Fruit fly (Drosophila melanogaster) whole organism, embryonic: ENCODE measurements around the gene CG31867.

Experiments
- Asciz ChIP-seq: fragments of 200-800 bp; sonication (Bioruptor generic); optimal IDR thresholded peaks from 2 replicates; lab custom pipeline; 2017; ENCODE audit warnings: missing biosample characterization, mild to moderate bottlenecking, missing genetic modification characterization, missing genetic modification reagents
- Atf3 ChIP-seq: fragments of 200-800 bp; sonication (Bioruptor generic); optimal IDR thresholded peaks from 3 replicates; lab custom pipeline; 2016; ENCODE audit warnings: missing biosample characterization, missing genetic modification characterization
- BtbVII ChIP-seq: fragments of 200-800 bp; sonication (Bioruptor generic); optimal IDR thresholded peaks from 3 replicates; lab custom pipeline; 2017; ENCODE audit warnings: missing biosample characterization, mild to moderate bottlenecking, missing genetic modification characterization
- C15 ChIP-seq: fragments of 200-800 bp; sonication (Bioruptor generic); IDR thresholded peaks from 3 replicates; pipeline ENCODE4 v1.3.6; 2022; ENCODE audit warnings: missing biosample characterization, missing genetic modification characterization
- CG10366 ChIP-seq: fragments of 200-800 bp; sonication (Bioruptor generic); IDR thresholded peaks from 2 replicates; pipeline ENCODE4 v1.3.6; 2022; ENCODE audit warnings: missing biosample characterization, missing genetic modification characterization
- CG11093 ChIP-seq: fragments of 200-800 bp; sonication (Bioruptor generic); IDR thresholded peaks from 3 replicates; pipeline ENCODE4 v1.3.6; 2022; ENCODE audit warnings: missing biosample characterization, missing genetic modification characterization
- CG12155 ChIP-seq: fragments of 200-800 bp; sonication (Bioruptor generic); optimal IDR thresholded peaks from 3 replicates; lab custom pipeline; 2016; ENCODE audit warnings: missing biosample characterization, missing genetic modification characterization
- CG13296 ChIP-seq: fragments of 200-800 bp; sonication (Bioruptor generic); optimal IDR thresholded peaks from 3 replicates; lab custom pipeline; 2018; ENCODE audit warnings: missing biosample characterization, mild to moderate bottlenecking, missing genetic modification characterization
- CG13424 ChIP-seq: fragments of 200-800 bp; sonication (Bioruptor generic); optimal IDR thresholded peaks from 2 replicates; lab custom pipeline; 2019; ENCODE audit warnings: missing biosample characterization, mild to moderate bottlenecking, missing genetic modification characterization, moderate library complexity
- CG14014 ChIP-seq: fragments of 200-800 bp; sonication (Bioruptor generic); IDR thresholded peaks from 2 replicates; pipeline ENCODE4 v1.3.6; 2022; ENCODE audit warnings: missing biosample characterization, missing genetic modification characterization
- CG14050 ChIP-seq: fragments of 200-800 bp; sonication (Bioruptor generic); IDR thresholded peaks from 3 replicates; pipeline ENCODE4 v1.3.6; 2022; ENCODE audit warnings: missing biosample characterization, missing genetic modification characterization
- CG17328 ChIP-seq: fragments of 200-800 bp; sonication (Bioruptor generic); IDR thresholded peaks from 2 replicates; pipeline ENCODE4 v1.3.6; 2022; ENCODE audit warnings: missing biosample characterization, missing genetic modification characterization
- CG17568 ChIP-seq: fragments of 200-800 bp; sonication (Bioruptor generic); optimal IDR thresholded peaks from 2 replicates; lab custom pipeline; 2018; ENCODE audit warnings: missing biosample characterization, mild to moderate bottlenecking, missing genetic modification characterization, moderate library complexity
- CG2120 ChIP-seq: fragments of 200-800 bp; sonication (Bioruptor generic); optimal IDR thresholded peaks from 3 replicates; lab custom pipeline; 2016; ENCODE audit warnings: missing biosample characterization, missing genetic modification characterization
- CG2889 ChIP-seq: fragments of 200-800 bp; sonication (Bioruptor generic); IDR thresholded peaks from 3 replicates; pipeline ENCODE4 v1.3.6; 2022; ENCODE audit warnings: missing biosample characterization, missing genetic modification characterization
- CG31388 ChIP-seq: fragments of 200-800 bp; sonication (Bioruptor generic); optimal IDR thresholded peaks from 2 replicates; lab custom pipeline; 2016; ENCODE audit warnings: missing biosample characterization, missing genetic modification characterization
- CG4282 ChIP-seq: fragments of 200-800 bp; sonication (Bioruptor generic); optimal IDR thresholded peaks from 2 replicates; lab custom pipeline; 2016; ENCODE audit warnings: missing biosample characterization, missing genetic modification characterization
- CG6765 ChIP-seq: fragments of 200-800 bp; sonication (Bioruptor generic); optimal IDR thresholded peaks from 3 replicates; lab custom pipeline; 2017; ENCODE audit warnings: missing biosample characterization, mild to moderate bottlenecking, missing genetic modification characterization
- CG7372 ChIP-seq: fragments of 200-800 bp; sonication (Bioruptor generic); IDR thresholded peaks from 2 replicates; pipeline ENCODE4 v1.3.6; 2022; ENCODE audit warnings: missing biosample characterization, missing genetic modification characterization
- CG7987 ChIP-seq: fragments of 200-800 bp; sonication (Bioruptor generic); optimal IDR thresholded peaks from 2 replicates; lab custom pipeline; 2018; ENCODE audit warnings: missing biosample characterization, mild to moderate bottlenecking, missing genetic modification characterization, moderate library complexity
- CG8924 ChIP-seq: fragments of 200-800 bp; optimal IDR thresholded peaks from 3 replicates; lab custom pipeline; 2019; ENCODE audit warnings: missing biosample characterization, mild to moderate bottlenecking, missing genetic modification characterization, moderate library complexity
- CG8944 ChIP-seq: fragments of 200-800 bp; sonication (Bioruptor generic); optimal IDR thresholded peaks from 3 replicates; lab custom pipeline; 2016; ENCODE audit warnings: missing biosample characterization, missing genetic modification characterization
- CHES-1-like ChIP-seq: fragments of 200-800 bp; sonication (Bioruptor generic); optimal IDR thresholded peaks from 2 replicates; lab custom pipeline; 2016; ENCODE audit warnings: missing biosample characterization, missing genetic modification characterization
- Chrac-16 ChIP-seq: fragments of 200-800 bp; sonication (Bioruptor generic); optimal IDR thresholded peaks from 3 replicates; lab custom pipeline; 2016; ENCODE audit warnings: missing biosample characterization, missing genetic modification characterization
- Ets65A ChIP-seq: fragments of 200-800 bp; sonication (Bioruptor generic); peaks from one replicate; lab custom pipeline; 2016; ENCODE audit warnings: missing biosample characterization, missing genetic modification characterization
- Fer1 ChIP-seq: fragments of 200-800 bp; sonication (Bioruptor generic); optimal IDR thresholded peaks from 2 replicates; lab custom pipeline; 2017; ENCODE audit warnings: missing biosample characterization, mild to moderate bottlenecking, missing genetic modification characterization
- Gsc ChIP-seq: fragments of 200-800 bp; sonication (Bioruptor generic); IDR thresholded peaks from 2 replicates; pipeline ENCODE4 v1.3.6; 2022; ENCODE audit warnings: missing biosample characterization, missing genetic modification characterization
- HHEX ChIP-seq: fragments of 200-800 bp; sonication (Bioruptor generic); optimal IDR thresholded peaks from 3 replicates; lab custom pipeline; 2017; ENCODE audit warnings: missing biosample characterization, mild to moderate bottlenecking, missing genetic modification characterization, missing genetic modification reagents
- HLH54F ChIP-seq: fragments of 200-800 bp; sonication (Bioruptor generic); optimal IDR thresholded peaks from 3 replicates; lab custom pipeline; 2016; ENCODE audit warnings: missing biosample characterization, missing genetic modification characterization
- HLHmδ ChIP-seq: fragments of 200-800 bp; sonication (Bioruptor generic); optimal IDR thresholded peaks from 2 replicates; lab custom pipeline; 2018; ENCODE audit warnings: missing biosample characterization, mild to moderate bottlenecking, missing genetic modification characterization, moderate library complexity
- Hey ChIP-seq: fragments of 200-800 bp; sonication (Bioruptor generic); optimal IDR thresholded peaks from 3 replicates; lab custom pipeline; 2018; ENCODE audit warnings: missing biosample characterization, mild to moderate bottlenecking, missing genetic modification characterization
- HmgZ ChIP-seq: fragments of 200-800 bp; sonication (Bioruptor generic); optimal IDR thresholded peaks from 2 replicates; lab custom pipeline; 2018; ENCODE audit warnings: missing biosample characterization, mild to moderate bottlenecking, missing genetic modification characterization
- Hsf ChIP-seq: fragments of 200-800 bp; sonication (Bioruptor generic); optimal IDR thresholded peaks from 3 replicates; lab custom pipeline; 2016; ENCODE audit warnings: missing biosample characterization, missing genetic modification characterization
- MBD-R2 ChIP-seq: fragments of 200-800 bp; sonication (Bioruptor generic); IDR thresholded peaks from 2 replicates; pipeline ENCODE4 v1.3.6; 2022; ENCODE audit warnings: missing biosample characterization, missing genetic modification characterization
- Nf-YA ChIP-seq: fragments of 200-800 bp; sonication (Bioruptor generic); IDR thresholded peaks from 2 replicates; pipeline ENCODE4 v1.3.6; 2022; ENCODE audit warnings: missing biosample characterization, missing genetic modification characterization
- Oaz ChIP-seq: fragments of 200-800 bp; sonication (Bioruptor generic); IDR thresholded peaks from 2 replicates; pipeline ENCODE4 v1.3.6; 2022; ENCODE audit warnings: missing biosample characterization, missing genetic modification characterization
- Spps ChIP-seq: fragments of 200-800 bp; sonication (Bioruptor generic); optimal IDR thresholded peaks from 2 replicates; lab custom pipeline; 2018; ENCODE audit warnings: missing biosample characterization, mild to moderate bottlenecking, missing genetic modification characterization
- TFAM ChIP-seq: fragments of 200-800 bp; sonication (Bioruptor generic); optimal IDR thresholded peaks from 2 replicates; lab custom pipeline; 2017; ENCODE audit warnings: missing biosample characterization, missing genetic modification characterization, inconsistent platforms
- al ChIP-seq: fragments of 200-800 bp; sonication (Bioruptor generic); IDR thresholded peaks from 2 replicates; pipeline ENCODE4 v1.3.6; 2022; ENCODE audit warnings: missing biosample characterization, missing genetic modification characterization
- bab2 ChIP-seq: fragments of 200-800 bp; sonication (Bioruptor generic); optimal IDR thresholded peaks from 2 replicates; lab custom pipeline; 2016; ENCODE audit warnings: missing biosample characterization, missing genetic modification characterization
- bcd ChIP-seq: fragments of 200-800 bp; sonication (Bioruptor generic); optimal IDR thresholded peaks from 2 replicates; lab custom pipeline; 2017; ENCODE audit warnings: missing biosample characterization, mild to moderate bottlenecking, missing genetic modification characterization
- br ChIP-seq: fragments of >200 bp; optimal IDR thresholded peaks from 2 replicates; lab custom pipeline; 2017
- crp ChIP-seq, 2 experiments: fragments of 200-800 bp; sonication (Bioruptor generic); optimal IDR thresholded peaks; 2 replicates in 1 of 2; 3 replicates in 1 of 2; lab custom pipeline; 2017; ENCODE audit warnings: missing biosample characterization in 2 of 2, missing genetic modification characterization in 2 of 2, mild to moderate bottlenecking in 1 of 2, moderate library complexity in 1 of 2
- hkb ChIP-seq, 2 experiments: fragments of 200-800 bp in 1 of 2; fragments of >200 bp in 1 of 2; sonication (Bioruptor generic) in 1 of 2; IDR thresholded peaks in 1 of 2; optimal IDR thresholded peaks in 1 of 2; 2 replicates each; pipeline versions ENCODE4 v1.3.6 to Lab custom; 2017 to 2022; ENCODE audit warnings: missing biosample characterization in 1 of 2, missing genetic modification characterization in 1 of 2
- kni ChIP-seq: fragments of 200-800 bp; sonication (Bioruptor generic); optimal IDR thresholded peaks from 3 replicates; lab custom pipeline; 2017; ENCODE audit warnings: mild to moderate bottlenecking, missing biosample characterization, missing genetic modification reagents, missing genetic modification characterization
- lbe ChIP-seq: fragments of 200-800 bp; sonication (Bioruptor generic); optimal IDR thresholded peaks from 2 replicates; lab custom pipeline; 2016; ENCODE audit warnings: missing biosample characterization, mild to moderate bottlenecking, missing genetic modification characterization
- nmo ChIP-seq: fragments of 200-800 bp; sonication (Bioruptor generic); optimal IDR thresholded peaks from 2 replicates; lab custom pipeline; 2018; ENCODE audit warnings: missing biosample characterization, mild to moderate bottlenecking, missing genetic modification characterization, moderate library complexity
- scrt ChIP-seq: fragments of 200-800 bp; sonication (Bioruptor generic); optimal IDR thresholded peaks from 2 replicates; lab custom pipeline; 2018; ENCODE audit warnings: missing biosample characterization, mild to moderate bottlenecking, missing genetic modification characterization, moderate library complexity
- sens ChIP-seq: fragments of 200-800 bp; sonication (Bioruptor generic); peaks from one replicate; lab custom pipeline; 2016; ENCODE audit warnings: missing biosample characterization, missing genetic modification characterization
- sisA ChIP-seq: fragments of 200-800 bp; sonication (Bioruptor generic); IDR thresholded peaks from 2 replicates; pipeline ENCODE4 v1.3.6; 2022; ENCODE audit warnings: missing biosample characterization, missing genetic modification characterization

The CG31867 gene

dm6 chr2L:11113011-11113528, 32.1 kb downstream of the CG31867 start, which contains the start of gene Idua (continued):
- TF ChIP-seq lbe (GFP tag; lab: Kevin White, UChicago) (no peak), al (GFP tag; lab: Robert Waterston, UW) (peak; percentile 39; the same call in 1 of the 2 replicates), CG7987 (GFP tag; lab: Kevin White, UChicago) (no peak), CG10366 (GFP tag; lab: Robert Waterston, UW) (peak; percentile 25; the same call in 1 of the 2 replicates), BtbVII (peak; percentile 80), Asciz (GFP tag; lab: Kevin White, UChicago) (peak; percentile 70), CG13424 (peak; percentile 85), CG7372 (GFP tag; lab: Robert Waterston, UW) (peak; percentile 24; the same call in 1 of the 2 replicates), sens (GFP tag; lab: Kevin White, UChicago) (peak; percentile 90), CG31388 (peak; percentile 12), Hsf (GFP tag; lab: Kevin White, UChicago) (peak; percentile 60), Oaz (GFP tag; lab: Robert Waterston, UW) (0 out of 2 replicates have a peak, but pooled peaks have one; percentile 5), MBD-R2 (GFP tag; lab: Robert Waterston, UW) (0 out of 2 replicates have a peak, but pooled peaks have one; percentile 6), HLHmδ (GFP tag; lab: Kevin White, UChicago) (no peak), bab2 (GFP tag; lab: Kevin White, UChicago) (peak; percentile 34), Spps (tag; lab: Kevin White, UChicago) (no peak), CG2889 (GFP tag; lab: Robert Waterston, UW) (0 out of 3 replicates have a peak, but pooled peaks have one; percentile 29), CG11093 (GFP tag; lab: Robert Waterston, UW) (peak; percentile 69; the same call in 2 of the 3 replicates), CG2120 (GFP tag; lab: Kevin White, UChicago) (peak; percentile 79), HmgZ (tag; lab: Kevin White, UChicago) (peak; percentile 58), crp (GFP tag; optimal IDR thresholded peaks at IDR 0.05; lab: Kevin White, UChicago) (peak in 1 of 2 experiments; percentile 8), CG17328 (GFP tag; lab: Robert Waterston, UW) (no peak), CG8944 (GFP tag; lab: Kevin White, UChicago) (peak; percentile 15), br (lab: Kevin White, UChicago) (no peak), HLH54F (GFP tag; lab: Kevin White, UChicago) (peak; percentile 38), scrt (GFP tag; lab: Kevin White, UChicago) (peak; percentile 98), nmo (GFP tag; lab: Kevin White, UChicago) (peak; percentile 77), TFAM (GFP tag; lab: Kevin White, UChicago) (no peak), CG14050 (GFP tag; lab: Robert Waterston, UW) (no peak; the same call in 2 of the 3 replicates), Gsc (GFP tag; lab: Robert Waterston, UW) (0 out of 2 replicates have a peak, but pooled peaks have one; percentile 7), CG13296 (GFP tag; lab: Kevin White, UChicago) (peak; percentile 85), CG6765 (GFP tag; lab: Kevin White, UChicago) (peak; percentile 72), Hey (tag; lab: Kevin White, UChicago) (peak; percentile 65), Chrac-16 (GFP tag; lab: Kevin White, UChicago) (peak; percentile 39), CG17568 (GFP tag; lab: Kevin White, UChicago) (no peak), Nf-YA (GFP tag; lab: Robert Waterston, UW) (no peak), C15 (no peak), CG8924 (tag; lab: Kevin White, UChicago) (peak; percentile 81), Ets65A (peak; percentile 90), kni (no peak), bcd (GFP tag; lab: Kevin White, UChicago) (peak; percentile 78), HHEX (GFP tag; lab: Kevin White, UChicago) (peak; percentile 70), sisA (GFP tag; lab: Robert Waterston, UW) (peak; percentile 41; the same call in 1 of the 2 replicates), CG12155 (peak; percentile 36), Fer1 (peak; percentile 89), CG4282 (GFP tag; lab: Kevin White, UChicago) (no peak), CG14014 (GFP tag; lab: Robert Waterston, UW) (peak; percentile 77), Atf3 (GFP tag; lab: Kevin White, UChicago) (peak; percentile 36), hkb (optimal IDR thresholded peaks at IDR 0.05; lab: Kevin White, UChicago) (no peak), hkb (GFP tag; IDR thresholded peaks at IDR 0.05; lab: Robert Waterston, UW) (peak; percentile 81), CHES-1-like (GFP tag; lab: Kevin White, UChicago) (no peak)
